Worm (Caenorhabditis elegans) whole organism, L3 larva: ENCODE results near the gene Y58A7A.4.

Experiments
- R02D3.7 ChIP-seq: fragments of 150-350 bp; optimal IDR thresholded peaks from 2 replicates; lab custom pipeline; 2014; ENCODE audit warnings: missing biosample characterization, missing genetic modification characterization
- ZK546.5 ChIP-seq: sonication (generic microtip); optimal IDR thresholded peaks from 2 replicates; lab custom pipeline; 2017; ENCODE audit warnings: missing biosample characterization, missing genetic modification characterization
- aly-2 ChIP-seq: fragments of 150-350 bp; optimal IDR thresholded peaks from 2 replicates; lab custom pipeline; 2014; ENCODE audit warnings: missing biosample characterization, missing genetic modification characterization
- ama-1 ChIP-seq: fragments of 150-350 bp; optimal IDR thresholded peaks from 2 replicates; lab custom pipeline; 2018
- ceh-16 ChIP-seq: sonication (generic microtip); optimal IDR thresholded peaks from 2 replicates; lab custom pipeline; 2017; ENCODE audit warnings: missing biosample characterization, missing genetic modification characterization
- ceh-28 ChIP-seq: fragments of 150-350 bp; optimal IDR thresholded peaks from 2 replicates; lab custom pipeline; 2014; ENCODE audit warnings: missing biosample characterization, missing genetic modification reagents, missing genetic modification characterization
- ceh-82 ChIP-seq: fragments of 150-350 bp; optimal IDR thresholded peaks from 2 replicates; lab custom pipeline; 2014; ENCODE audit warnings: missing biosample characterization, missing genetic modification characterization
- ceh-9 ChIP-seq: sonication (generic microtip); optimal IDR thresholded peaks from 2 replicates; lab custom pipeline; 2018; ENCODE audit warnings: missing biosample characterization, missing genetic modification characterization
- daf-12 ChIP-seq: fragments of 150-350 bp; optimal IDR thresholded peaks from 2 replicates; lab custom pipeline; 2014; ENCODE audit warnings: missing biosample characterization, missing genetic modification reagents, missing genetic modification characterization
- egl-27 ChIP-seq: sonication (generic microtip); optimal IDR thresholded peaks from 4 replicates; lab custom pipeline; 2017; ENCODE audit warnings: missing biosample characterization, missing genetic modification reagents, missing genetic modification characterization
- egl-5 ChIP-seq: fragments of 150-350 bp; optimal IDR thresholded peaks from 2 replicates; lab custom pipeline; 2017; ENCODE audit warnings: missing biosample characterization, missing genetic modification reagents, missing genetic modification characterization, inconsistent platforms
- elt-1 ChIP-seq: fragments of 150-350 bp; optimal IDR thresholded peaks from 2 replicates; lab custom pipeline; 2014; ENCODE audit warnings: missing biosample characterization, missing genetic modification characterization
- elt-2 ChIP-seq: sonication (generic microtip); optimal IDR thresholded peaks from 2 replicates; lab custom pipeline; 2016; ENCODE audit warnings: missing genetic modification reagents, mild to moderate bottlenecking, missing genetic modification characterization, missing compliant biosample characterization
- elt-3 ChIP-seq, 3 experiments: fragments of 150-350 bp in 1 of 3; sonication (generic microtip) in 2 of 3; optimal IDR thresholded peaks; 2 replicates in 2 of 3; 4 replicates in 1 of 3; lab custom pipeline; 2014 to 2017; ENCODE audit warnings: missing biosample characterization in 3 of 3, missing genetic modification characterization in 3 of 3
- eor-1 ChIP-seq, 2 experiments: fragments of 150-350 bp; optimal IDR thresholded peaks; 2 replicates each; lab custom pipeline; 2014 to 2018; ENCODE audit warnings: missing biosample characterization in 2 of 2, missing genetic modification characterization in 2 of 2
- fkh-10 ChIP-seq: sonication (generic microtip); optimal IDR thresholded peaks from 2 replicates; lab custom pipeline; 2017; ENCODE audit warnings: missing biosample characterization, missing genetic modification reagents, missing genetic modification characterization
- fkh-2 ChIP-seq: fragments of 150-350 bp; optimal IDR thresholded peaks from 2 replicates; lab custom pipeline; 2014; ENCODE audit warnings: missing biosample characterization, missing genetic modification reagents, missing genetic modification characterization
- fos-1 ChIP-seq: fragments of 150-350 bp; optimal IDR thresholded peaks from 2 replicates; lab custom pipeline; 2014; ENCODE audit warnings: missing biosample characterization, missing genetic modification characterization
- hmg-11 ChIP-seq: sonication (generic microtip); optimal IDR thresholded peaks from 2 replicates; lab custom pipeline; 2016; ENCODE audit warnings: missing genetic modification characterization, missing compliant biosample characterization
- jun-1 ChIP-seq: fragments of 150-350 bp; optimal IDR thresholded peaks from 2 replicates; lab custom pipeline; 2014; ENCODE audit warnings: missing biosample characterization, missing genetic modification reagents, missing genetic modification characterization
- lin-15B ChIP-seq: fragments of 150-350 bp; optimal IDR thresholded peaks from 2 replicates; lab custom pipeline; 2014; ENCODE audit warnings: missing biosample characterization, missing genetic modification characterization
- lin-39 ChIP-seq: fragments of 150-350 bp; optimal IDR thresholded peaks from 2 replicates; lab custom pipeline; 2018; ENCODE audit warnings: missing biosample characterization, missing genetic modification reagents, missing genetic modification characterization
- lsy-12 ChIP-seq: sonication (generic microtip); optimal IDR thresholded peaks from 2 replicates; lab custom pipeline; 2016; ENCODE audit warnings: mild to moderate bottlenecking, missing genetic modification characterization, missing compliant biosample characterization
- mdl-1 ChIP-seq: fragments of 150-350 bp; optimal IDR thresholded peaks from 2 replicates; lab custom pipeline; 2014; ENCODE audit warnings: missing biosample characterization, missing genetic modification characterization
- mml-1 ChIP-seq: fragments of 150-350 bp; sonication (generic microtip); optimal IDR thresholded peaks from 3 replicates; lab custom pipeline; 2014; ENCODE audit warnings: missing biosample characterization, missing genetic modification characterization
- nfya-1 ChIP-seq: sonication (generic microtip); optimal IDR thresholded peaks from 2 replicates; lab custom pipeline; 2017; ENCODE audit warnings: missing genetic modification characterization, mild to moderate bottlenecking, missing compliant biosample characterization, antibody characterized with exemption, moderate library complexity; ENCODE audit not compliant: insufficient read depth
- nhr-11 ChIP-seq: fragments of 150-350 bp; optimal IDR thresholded peaks from 2 replicates; lab custom pipeline; 2014; ENCODE audit warnings: missing biosample characterization, missing genetic modification characterization
- nhr-12 ChIP-seq: fragments of 150-350 bp; optimal IDR thresholded peaks from 2 replicates; lab custom pipeline; 2014; ENCODE audit warnings: missing biosample characterization, missing genetic modification characterization
- nhr-23 ChIP-seq: fragments of 150-350 bp; optimal IDR thresholded peaks from 2 replicates; lab custom pipeline; 2014; ENCODE audit warnings: missing biosample characterization, missing genetic modification reagents, missing genetic modification characterization
- nhr-237 ChIP-seq: fragments of 150-350 bp; optimal IDR thresholded peaks from 2 replicates; lab custom pipeline; 2014; ENCODE audit warnings: missing biosample characterization, missing genetic modification characterization
- nhr-25 ChIP-seq: sonication (generic microtip); optimal IDR thresholded peaks from 2 replicates; lab custom pipeline; 2017; ENCODE audit warnings: missing biosample characterization, missing genetic modification characterization
- nhr-28 ChIP-seq: fragments of 150-350 bp; optimal IDR thresholded peaks from 2 replicates; lab custom pipeline; 2014; ENCODE audit warnings: missing biosample characterization, missing genetic modification characterization
- nhr-43 ChIP-seq: sonication (generic microtip); optimal IDR thresholded peaks from 2 replicates; lab custom pipeline; 2016; ENCODE audit warnings: mild to moderate bottlenecking, missing genetic modification characterization, missing compliant biosample characterization; ENCODE audit not compliant: poor library complexity, severe bottlenecking
- nhr-67 ChIP-seq: fragments of 150-350 bp; optimal IDR thresholded peaks from 2 replicates; lab custom pipeline; 2014; ENCODE audit warnings: missing biosample characterization, missing genetic modification characterization
- nhr-76 ChIP-seq: fragments of 150-350 bp; sonication (generic microtip); optimal IDR thresholded peaks from 5 replicates; lab custom pipeline; 2014; ENCODE audit warnings: missing biosample characterization, missing genetic modification characterization
- nhr-77 ChIP-seq: fragments of 150-350 bp; optimal IDR thresholded peaks from 2 replicates; lab custom pipeline; 2014; ENCODE audit warnings: missing biosample characterization, missing genetic modification characterization
- pha-4 ChIP-seq: fragments of 150-350 bp; optimal IDR thresholded peaks from 2 replicates; lab custom pipeline; 2014; ENCODE audit warnings: missing biosample characterization, missing genetic modification reagents, missing genetic modification characterization
- pqm-1 ChIP-seq: fragments of 150-350 bp; optimal IDR thresholded peaks from 2 replicates; lab custom pipeline; 2017; ENCODE audit warnings: missing biosample characterization, missing genetic modification characterization, inconsistent platforms
- sea-2 ChIP-seq: fragments of 150-350 bp; sonication (generic microtip); optimal IDR thresholded peaks from 4 replicates; lab custom pipeline; 2014; ENCODE audit warnings: missing biosample characterization, missing genetic modification reagents, missing genetic modification characterization
- skn-1 ChIP-seq: fragments of 150-350 bp; optimal IDR thresholded peaks from 2 replicates; lab custom pipeline; 2014; ENCODE audit warnings: missing biosample characterization, missing genetic modification characterization
- snpc-4 ChIP-seq: fragments of 150-350 bp; optimal IDR thresholded peaks from 2 replicates; lab custom pipeline; 2014; ENCODE audit warnings: missing biosample characterization, missing genetic modification characterization
- tbx-2 ChIP-seq: sonication (generic microtip); optimal IDR thresholded peaks from 2 replicates; lab custom pipeline; 2016; ENCODE audit warnings: mild to moderate bottlenecking, missing genetic modification characterization, missing compliant biosample characterization
- unc-39 ChIP-seq: sonication (generic microtip); optimal IDR thresholded peaks from 4 replicates; lab custom pipeline; 2017; ENCODE audit warnings: missing biosample characterization, missing genetic modification characterization
- unc-62 ChIP-seq: fragments of 150-350 bp; sonication (generic microtip); optimal IDR thresholded peaks from 4 replicates; lab custom pipeline; 2014; ENCODE audit warnings: missing biosample characterization, missing genetic modification reagents, missing genetic modification characterization
- zag-1 ChIP-seq: fragments of 150-350 bp; optimal IDR thresholded peaks from 2 replicates; lab custom pipeline; 2014; ENCODE audit warnings: missing biosample characterization, missing genetic modification characterization
- ztf-11 ChIP-seq: fragments of 150-350 bp; optimal IDR thresholded peaks from 2 replicates; lab custom pipeline; 2014; ENCODE audit warnings: missing biosample characterization, missing genetic modification characterization
- ztf-4 ChIP-seq: fragments of 150-350 bp; optimal IDR thresholded peaks from 2 replicates; lab custom pipeline; 2014; ENCODE audit warnings: missing biosample characterization, missing genetic modification characterization

Gene Y58A7A.4

ce11 chrV:5069440-5069839, 15.4 kb downstream of the Y58A7A.4 start, which contains the start of gene Y58A7A.1:
TSS of gene Y58A7A.1 (minus strand) at chrV:5069540.
- TF ChIP-seq tbx-2 (no peak), nhr-25 (peak; percentile 5)
- TF ChIP-seq, all 47 proteins: peak for 1

ce11 chrV:5067390-5067789, 17.4 kb downstream of the Y58A7A.4 start:
- TF ChIP-seq pha-4 (tag; lab: Kevin White, UChicago) (peak; percentile 37), jun-1 (tag; lab: Kevin White, UChicago) (peak; percentile 76), nhr-28 (tag; lab: Kevin White, UChicago) (no peak), elt-2 (peak; percentile 95), pqm-1 (peak; percentile 61), nhr-43 (no peak), elt-3 (tag; optimal IDR thresholded peaks at IDR 0.05; lab: Kevin White, UChicago) (no peak), nhr-11 (no peak)

- TF ChIP-seq nfya-1 (peak; percentile 76), skn-1 (tag; lab: Kevin White, UChicago) (no peak), zag-1 (tag; lab: Kevin White, UChicago) (no peak), ama-1 (peak; percentile 26), lin-39 (peak; percentile 68), nhr-43 (peak; percentile 36), hmg-11 (tag; lab: Kevin White, UChicago) (peak; percentile 89), aly-2 (tag; lab: Kevin White, UChicago) (no peak), nhr-77 (tag; lab: Kevin White, UChicago) (no peak), nhr-12 (tag; lab: Kevin White, UChicago) (no peak), pha-4 (tag; lab: Kevin White, UChicago) (peak; percentile 69), mdl-1 (tag; lab: Kevin White, UChicago) (peak; percentile 30), daf-12 (tag; lab: Kevin White, UChicago) (no peak), ceh-82 (tag; lab: Kevin White, UChicago) (no peak), fkh-10 (GFP tag; lab: Kevin White, UChicago) (peak; percentile 89), jun-1 (tag; lab: Kevin White, UChicago) (peak; percentile 38), egl-5 (tag; lab: Kevin White, UChicago) (no peak), ztf-11 (no peak), unc-62 (GFP tag; lab: Kevin White, UChicago) (no peak), fkh-2 (tag; lab: Kevin White, UChicago) (no peak), nhr-28 (tag; lab: Kevin White, UChicago) (no peak), elt-2 (peak; percentile 54), elt-1 (tag; lab: Kevin White, UChicago) (no peak), ztf-4 (no peak), eor-1 (tag; optimal IDR thresholded peaks at IDR 0.05; lab: Kevin White, UChicago) (no peak), ZK546.5 (no peak), lin-15B (tag; lab: Kevin White, UChicago) (peak; percentile 44), elt-3 (tag; optimal IDR thresholded peaks at IDR 0.05; lab: Kevin White, UChicago) (no peak), nhr-25 (peak; percentile 39), R02D3.7 (tag; lab: Kevin White, UChicago) (no peak), lsy-12 (tag; lab: Kevin White, UChicago) (peak; percentile 5), nhr-76 (no peak), nhr-237 (tag; lab: Kevin White, UChicago) (no peak), nhr-11 (peak; percentile 66), ceh-9 (no peak), mml-1 (tag; lab: Kevin White, UChicago) (no peak), snpc-4 (tag; lab: Kevin White, UChicago) (peak; percentile 25), nhr-23 (tag; lab: Kevin White, UChicago) (peak; percentile 48), egl-27 (tag; lab: Kevin White, UChicago) (peak; percentile 83), ceh-28 (tag; lab: Kevin White, UChicago) (peak; percentile 37), ceh-16 (tag; lab: Kevin White, UChicago) (no peak), pqm-1 (peak; percentile 16), sea-2 (GFP tag; lab: Kevin White, UChicago) (no peak), nhr-67 (tag; lab: Kevin White, UChicago) (no peak), tbx-2 (no peak), unc-39 (tag; lab: Kevin White, UChicago) (no peak), fos-1 (no peak)
These were observed 19.9 kb downstream of the Y58A7A.4 start, which contains the start of gene mlk-1 for ce11 chrV:5064761-5065421. TSS of gene mlk-1 (minus strand) at chrV:5064811.
